Worm (Caenorhabditis elegans) whole organism, early embryonic: ENCODE measurements around the gene ZC262.7.

Experiments
- B0310.2 ChIP-seq: sonication (generic microtip); optimal IDR thresholded peaks from 2 replicates; lab custom pipeline; 2016; ENCODE audit warnings: mild to moderate bottlenecking, missing genetic modification characterization, missing compliant biosample characterization
- F13C5.2 ChIP-seq: sonication (generic microtip); optimal IDR thresholded peaks from 2 replicates; lab custom pipeline; 2017; ENCODE audit warnings: mild to moderate bottlenecking, missing genetic modification characterization, inconsistent platforms, missing compliant biosample characterization
- aly-1 ChIP-seq: sonication (generic microtip); optimal IDR thresholded peaks from 2 replicates; lab custom pipeline; 2016; ENCODE audit warnings: missing genetic modification characterization, missing compliant biosample characterization
- ama-1 ChIP-seq: fragments of 150-350 bp; optimal IDR thresholded peaks from 2 replicates; lab custom pipeline; 2014
- ceh-13 ChIP-seq: fragments of 200-800 bp; sonication (Bioruptor generic); optimal IDR thresholded peaks from 2 replicates; lab custom pipeline; 2018; ENCODE audit warnings: mild to moderate bottlenecking, missing genetic modification characterization, missing compliant biosample characterization
- ceh-36 ChIP-seq: sonication (generic microtip); optimal IDR thresholded peaks from 2 replicates; lab custom pipeline; 2016; ENCODE audit warnings: missing genetic modification characterization, inconsistent platforms, missing compliant biosample characterization
- flt-1 ChIP-seq: fragments of 200-800 bp; sonication (Bioruptor generic); IDR thresholded peaks from 2 replicates; pipeline ENCODE4 v1.3.6; 2022; ENCODE audit warnings: missing genetic modification characterization, missing compliant biosample characterization
- hmbx-1 ChIP-seq: sonication (generic microtip); optimal IDR thresholded peaks from 2 replicates; lab custom pipeline; 2016; ENCODE audit warnings: mild to moderate bottlenecking, missing genetic modification characterization, missing compliant biosample characterization
- hnd-1 ChIP-seq: sonication (generic microtip); optimal IDR thresholded peaks from 2 replicates; lab custom pipeline; 2016; ENCODE audit warnings: missing genetic modification characterization, missing compliant biosample characterization
- pes-1 ChIP-seq: fragments of 200-800 bp; sonication (Bioruptor generic); IDR thresholded peaks from 2 replicates; pipeline ENCODE4 v1.3.6; 2022; ENCODE audit warnings: missing genetic modification reagents, missing genetic modification characterization, missing compliant biosample characterization
- scrt-1 ChIP-seq: fragments of 200-800 bp; sonication (Bioruptor generic); IDR thresholded peaks from 2 replicates; pipeline ENCODE4 v1.3.6; 2022; ENCODE audit warnings: missing genetic modification characterization, missing compliant biosample characterization
- tra-4 ChIP-seq: sonication (generic microtip); optimal IDR thresholded peaks from 2 replicates; lab custom pipeline; 2017; ENCODE audit warnings: missing genetic modification characterization, missing compliant biosample characterization

DNA sequence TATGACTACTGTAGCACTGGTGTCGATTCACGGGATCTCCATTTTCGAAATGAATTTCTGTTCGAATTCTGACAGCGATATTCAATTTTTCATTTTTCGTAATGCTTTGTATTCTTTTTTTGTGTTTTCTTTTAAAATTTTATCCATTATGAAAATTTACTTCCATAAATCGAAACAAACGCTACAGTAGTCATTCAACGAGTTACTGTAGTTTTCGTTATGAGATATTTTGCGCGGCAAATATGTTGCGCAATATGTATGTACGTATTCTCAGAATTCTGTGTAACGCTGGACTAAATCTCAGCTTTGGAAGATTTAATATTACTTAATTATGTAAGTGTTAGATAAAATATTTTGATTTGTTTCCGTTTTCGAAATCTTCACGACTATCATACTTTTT lies 25.0 kb upstream of the ZC262.7 start:
- no peak for TF ChIP-seq ama-1
- TF ChIP-seq aly-1 (tag; lab: Kevin White, UChicago): no peak
- TF ChIP-seq tra-4: no peak
- no peak for TF ChIP-seq scrt-1 (GFP tag; lab: Robert Waterston, UW)
- no peak for TF ChIP-seq F13C5.2 (tag; lab: Kevin White, UChicago)
- TF ChIP-seq ceh-36 (tag; lab: Kevin White, UChicago): no peak
- no peak for TF ChIP-seq ceh-13 (GFP tag; lab: Kevin White, UChicago)
- TF ChIP-seq flt-1 (GFP tag; lab: Robert Waterston, UW): no peak
- TF ChIP-seq hmbx-1 (tag; lab: Kevin White, UChicago): no peak
- no peak for TF ChIP-seq B0310.2 (tag; lab: Kevin White, UChicago)
- no peak for TF ChIP-seq hnd-1 (tag; lab: Kevin White, UChicago)
- no peak for TF ChIP-seq pes-1 (GFP tag; lab: Robert Waterston, UW)
